Fruit fly (Drosophila melanogaster): ENCODE measurements around the gene Pka-R1.

Pka-R1 gene

dm6 chr3L:20800208-20800607 is 15.7 kb upstream of the Pka-R1 start, which contains the start of gene Spc105R (continued):
- TF ChIP-seq insv (GFP tag; optimal IDR thresholded peaks at IDR 0.05) (peak in 1 of 2 experiments; percentile 80), CG14710 (tag; optimal IDR thresholded peaks at IDR 0.05) (peak; percentile 52), CG10321 (GFP tag; IDR thresholded peaks at IDR 0.05) (no peak), nau (GFP tag; optimal IDR thresholded peaks at IDR 0.05) (no peak), CG10959 (GFP tag; IDR thresholded peaks at IDR 0.05) (no peak), Dip3 (GFP tag; optimal IDR thresholded peaks at IDR 0.05) (no peak), gfzf (GFP tag; optimal IDR thresholded peaks at IDR 0.05) (peak; percentile 86), Dfd (GFP tag; optimal IDR thresholded peaks at IDR 0.05) (no peak), CG4617 (GFP tag; optimal IDR thresholded peaks at IDR 0.05; ENCODE audit: borderline replicate concordance) (peak; percentile 7), CG15514 (GFP tag; optimal IDR thresholded peaks at IDR 0.05) (peak; percentile 25), CG33213 (GFP tag; optimal IDR thresholded peaks at IDR 0.05) (peak; percentile 73), YL-1 (GFP tag; optimal IDR thresholded peaks at IDR 0.05) (peak; percentile 54), E2f2 (GFP tag; IDR thresholded peaks at IDR 0.05) (peak; percentile 90), pzg (GFP tag; optimal IDR thresholded peaks at IDR 0.05) (peak; percentile 76), CTCF (GFP tag; optimal IDR thresholded peaks at IDR 0.05) (peak; percentile 46), trem (tag; optimal IDR thresholded peaks at IDR 0.05) (peak; percentile 76), CG10267 (tag; optimal IDR thresholded peaks at IDR 0.05) (peak; percentile 37), Lhr (GFP tag; optimal IDR thresholded peaks at IDR 0.05) (peak; percentile 96), Elba2 (GFP tag; optimal IDR thresholded peaks at IDR 0.05) (peak; percentile 65), CG4854 (GFP tag; optimal IDR thresholded peaks at IDR 0.05) (no peak), Lpt (GFP tag; optimal IDR thresholded peaks at IDR 0.05) (no peak), nmo (GFP tag; optimal IDR thresholded peaks at IDR 0.05) (peak; percentile 31), CG2199 (GFP tag; IDR thresholded peaks at IDR 0.05) (no peak), vnd (GFP tag; IDR thresholded peaks at IDR 0.05; ENCODE audit: partially characterized antibody) (peak; percentile 35; the same call in 1 of the 3 replicates), aop (GFP tag; IDR thresholded peaks at IDR 0.05) (no peak), CG10654 (GFP tag; optimal IDR thresholded peaks at IDR 0.05) (no peak), GATAe (GFP tag; conservative IDR thresholded peaks at IDR 0.05) (no peak), phol (tag; optimal IDR thresholded peaks at IDR 0.05) (peak; percentile 72), kah (GFP tag; optimal IDR thresholded peaks at IDR 0.05) (no peak), chinmo (GFP tag; IDR thresholded peaks at IDR 0.05; ENCODE audit: partially characterized antibody) (0 out of 4 replicates have a peak, but pooled peaks have one; percentile 35), cg (GFP tag; optimal IDR thresholded peaks at IDR 0.05) (no peak), oc (tag; optimal IDR thresholded peaks at IDR 0.05) (no peak), MBD-R2 (GFP tag; IDR thresholded peaks at IDR 0.05) (peak; percentile 74), CG9797 (GFP tag; optimal IDR thresholded peaks at IDR 0.05) (peak; percentile 82), Stat92E (GFP tag; optimal IDR thresholded peaks at IDR 0.05) (peak in 1 of 3 experiments; percentile 9), Dll (GFP tag; IDR thresholded peaks at IDR 0.05; ENCODE audit: partially characterized antibody) (peak; percentile 53; the same call in 2 of the 4 replicates), HmgZ (tag; optimal IDR thresholded peaks at IDR 0.05) (peak; percentile 7), CG13287 (GFP tag; IDR thresholded peaks at IDR 0.05; ENCODE audit: partially characterized antibody) (peak; percentile 56; the same call in 1 of the 2 replicates), klu (GFP tag; IDR thresholded peaks at IDR 0.05) (no peak), pb (GFP tag; optimal IDR thresholded peaks at IDR 0.05) (no peak), CG15073 (GFP tag; optimal IDR thresholded peaks at IDR 0.05) (no peak), stwl (tag; optimal IDR thresholded peaks at IDR 0.05) (peak; percentile 47), CG17186 (GFP tag; optimal IDR thresholded peaks at IDR 0.05) (peak; percentile 9), dmrt11E (tag; optimal IDR thresholded peaks at IDR 0.05) (no peak), CG6765 (GFP tag; optimal IDR thresholded peaks at IDR 0.05) (no peak), pum (GFP tag; optimal IDR thresholded peaks at IDR 0.05) (no peak), CG3726 (GFP tag; IDR thresholded peaks at IDR 0.05) (no peak), bbx (GFP tag; IDR thresholded peaks at IDR 0.05; ENCODE audit: partially characterized antibody) (no peak; the same call in 1 of the 2 replicates), Side (GFP tag; optimal IDR thresholded peaks at IDR 0.05) (no peak), HLHmδ (GFP tag; optimal IDR thresholded peaks at IDR 0.05) (no peak)
